Worm (Caenorhabditis elegans): Measurements from ENCODE around the gene F39G3.3.

Gene F39G3.3

ce11 chrV:4720884-4721464 is 10.7 kb upstream of the F39G3.3 start:
- TF ChIP-seq unc-62 (GFP tag; optimal IDR thresholded peaks at IDR 0.05 in 1 of 2) (peak in 1 of 2 experiments; percentile 97), unc-62 (tag; optimal IDR thresholded peaks at IDR 0.05) (no peak), daf-16 (GFP tag; optimal IDR thresholded peaks at IDR 0.05) (no peak), daf-16 (tag; optimal IDR thresholded peaks at IDR 0.05) (peak; percentile 79), dmd-6 (GFP tag; IDR thresholded peaks at IDR 0.05) (peak; percentile 47), pqm-1 (tag; optimal IDR thresholded peaks at IDR 0.05) (peak; percentile 97), nhr-28 (tag; optimal IDR thresholded peaks at IDR 0.05) (peak; percentile 88), duxl-1 (tag; optimal IDR thresholded peaks at IDR 0.05; ENCODE audit: poor library complexity) (no peak), dve-1 (tag; optimal IDR thresholded peaks at IDR 0.05; ENCODE audit: insufficient read depth) (peak; percentile 21), F37D6.2 (tag; optimal IDR thresholded peaks at IDR 0.05) (no peak), nhr-6 (tag; optimal IDR thresholded peaks at IDR 0.05) (peak; percentile 2), nhr-77 (tag; optimal IDR thresholded peaks at IDR 0.05) (no peak), hlh-11 (tag; optimal IDR thresholded peaks at IDR 0.05) (peak; percentile 50)

ce11 chrV:4722314-4722713 is 9.4 kb upstream of the F39G3.3 start, which contains the start of gene F39G3.5:
Gene F39G3.5, plus strand, starts transcription at chrV:4722614.
- TF ChIP-seq lin-13 (GFP tag; optimal IDR thresholded peaks at IDR 0.05) = no peak

- TF ChIP-seq zip-2 (tag; optimal IDR thresholded peaks at IDR 0.05) (no peak), nhr-102 (tag; optimal IDR thresholded peaks at IDR 0.05) (no peak), mep-1 (tag; optimal IDR thresholded peaks at IDR 0.05) (no peak), aha-1 (tag) (peak; percentile 30)
Measured at ce11 chrV:4724453-4724852, 7.3 kb upstream of the F39G3.3 start, which contains the start of gene F39G3.4. Gene F39G3.4, plus strand, starts transcription at chrV:4724753.

ce11 chrV:4730075-4730474 is 1.6 kb upstream of the F39G3.3 start, which contains the start of gene tig-2:
Gene tig-2, minus strand, starts transcription at chrV:4730161.
- TF ChIP-seq mxl-3 (GFP tag; optimal IDR thresholded peaks at IDR 0.05) (peak; percentile 65), mep-1 (tag; optimal IDR thresholded peaks at IDR 0.05) (peak; percentile 19), dmd-6 (GFP tag; IDR thresholded peaks at IDR 0.05) (peak; percentile 58), ctbp-1 (GFP tag; IDR thresholded peaks at IDR 0.05) (0 out of 2 replicates have a peak, but pooled peaks have one; percentile 11), duxl-1 (tag; optimal IDR thresholded peaks at IDR 0.05; ENCODE audit: poor library complexity) (no peak), nhr-11 (tag; optimal IDR thresholded peaks at IDR 0.05) (peak; percentile 16), Y105C5A.15 (GFP tag; IDR thresholded peaks at IDR 0.05) (no peak), unc-62 (GFP tag; optimal IDR thresholded peaks at IDR 0.05 in 1 of 2) (peak in 1 of 2 experiments; percentile 99), unc-62 (tag; optimal IDR thresholded peaks at IDR 0.05) (no peak), ceh-20 (GFP tag; IDR thresholded peaks at IDR 0.05) (0 out of 2 replicates have a peak, but pooled peaks have one; percentile 43), aha-1 (tag) (peak; percentile 80), hlh-30 (tag; optimal IDR thresholded peaks at IDR 0.05; ENCODE audit: insufficient read depth) (peak; percentile 29), lsy-2 (tag; optimal IDR thresholded peaks at IDR 0.05) (peak in 1 of 2 experiments; percentile 29), egl-27 (tag; optimal IDR thresholded peaks at IDR 0.05) (no peak), nhr-28 (tag; optimal IDR thresholded peaks at IDR 0.05) (peak; percentile 48), ceh-82 (tag; optimal IDR thresholded peaks at IDR 0.05) (no peak), hlh-11 (tag; optimal IDR thresholded peaks at IDR 0.05) (peak; percentile 28), saeg-2 (GFP tag; IDR thresholded peaks at IDR 0.05) (0 out of 2 replicates have a peak, but pooled peaks have one; percentile 25), hmg-1.1 (GFP tag; IDR thresholded peaks at IDR 0.05) (peak; percentile 53; the same call in 1 of the 2 replicates)

ce11 chrV:4733952-4734351 is 2.2 kb downstream of the F39G3.3 start:
- TF ChIP-seq snpc-1.2 (GFP tag; IDR thresholded peaks at IDR 0.05) (0 out of 2 replicates have a peak, but pooled peaks have one; percentile 35), cey-2 (tag; optimal IDR thresholded peaks at IDR 0.05; ENCODE audit: borderline replicate concordance, insufficient read depth) (no peak), mxl-3 (GFP tag; optimal IDR thresholded peaks at IDR 0.05) (no peak), zip-11 (GFP tag; IDR thresholded peaks at IDR 0.05) (no peak), mxl-2 (GFP tag; conservative IDR thresholded peaks at IDR 0.05) (no peak), F49E8.2 (tag; optimal IDR thresholded peaks at IDR 0.05; ENCODE audit: borderline replicate concordance) (no peak), pqm-1 (tag; optimal IDR thresholded peaks at IDR 0.05) (no peak), set-16 (GFP tag; IDR thresholded peaks at IDR 0.05) (peak; percentile 19; the same call in 1 of the 2 replicates), daf-19 (GFP tag; conservative IDR thresholded peaks at IDR 0.05) (no peak), ceh-82 (tag; optimal IDR thresholded peaks at IDR 0.05) (no peak), spr-1 (tag; optimal IDR thresholded peaks at IDR 0.05) (no peak), nhr-11 (tag; optimal IDR thresholded peaks at IDR 0.05) (no peak), tra-1 (GFP tag; IDR thresholded peaks at IDR 0.05) (no peak), aha-1 (tag) (peak; percentile 64), nhr-6 (tag; optimal IDR thresholded peaks at IDR 0.05) (no peak), ctbp-1 (GFP tag; IDR thresholded peaks at IDR 0.05) (no peak), vab-7 (GFP tag; IDR thresholded peaks at IDR 0.05) (no peak), lin-39 (tag; optimal IDR thresholded peaks at IDR 0.05) (no peak), nhr-77 (tag; optimal IDR thresholded peaks at IDR 0.05) (no peak), snpc-4 (tag; optimal IDR thresholded peaks at IDR 0.05) (no peak), ZK337.2 (GFP tag; IDR thresholded peaks at IDR 0.05) (no peak)

All from whole organism, L4 larva.